Fruit fly (Drosophila melanogaster) whole organism, pupa: ENCODE measurements around the gene CG31848.

Source experiments
- CG10348 ChIP-seq: fragments of 200-800 bp; sonication (Bioruptor generic); IDR thresholded peaks from 2 replicates; pipeline ENCODE4 v1.3.6; 2022; ENCODE audit warnings: missing biosample characterization, missing genetic modification characterization
- CG34367 ChIP-seq: fragments of 200-800 bp; sonication (Bioruptor generic); optimal IDR thresholded peaks from 2 replicates; lab custom pipeline; 2018; ENCODE audit warnings: missing biosample characterization, mild to moderate bottlenecking, missing genetic modification characterization
- CG9948 ChIP-seq: fragments of 200-800 bp; sonication (Bioruptor generic); optimal IDR thresholded peaks from 2 replicates; lab custom pipeline; 2018; ENCODE audit warnings: missing biosample characterization, mild to moderate bottlenecking, missing genetic modification characterization, moderate library complexity
- D1 ChIP-seq: fragments of 200-800 bp; sonication (Bioruptor generic); optimal IDR thresholded peaks from 2 replicates; lab custom pipeline; 2018; ENCODE audit warnings: missing biosample characterization, mild to moderate bottlenecking, missing genetic modification characterization, moderate library complexity
- EcR ChIP-seq: fragments of 200-800 bp; sonication (Bioruptor generic); optimal IDR thresholded peaks from 3 replicates; lab custom pipeline; 2019; ENCODE audit warnings: missing biosample characterization, missing genetic modification characterization, mild to moderate bottlenecking, moderate library complexity, missing genetic modification reagents
- Ets98B ChIP-seq: fragments of 200-800 bp; sonication (Bioruptor generic); IDR thresholded peaks from 2 replicates; pipeline ENCODE4 v1.3.6; 2022; ENCODE audit warnings: missing biosample characterization, missing genetic modification characterization
- Snoo ChIP-seq: fragments of 200-800 bp; sonication (Bioruptor generic); optimal IDR thresholded peaks from 3 replicates; lab custom pipeline; 2017; ENCODE audit warnings: missing biosample characterization, mild to moderate bottlenecking, missing genetic modification characterization, inconsistent platforms
- gl ChIP-seq: fragments of 200-800 bp; sonication (Bioruptor generic); optimal IDR thresholded peaks from 2 replicates; lab custom pipeline; 2018; ENCODE audit warnings: missing biosample characterization, mild to moderate bottlenecking, missing genetic modification characterization
- rn ChIP-seq: fragments of 200-800 bp; sonication (Bioruptor generic); IDR thresholded peaks from 2 replicates; pipeline ENCODE4 v1.3.6; 2022; ENCODE audit warnings: missing biosample characterization, missing genetic modification characterization

DNA sequence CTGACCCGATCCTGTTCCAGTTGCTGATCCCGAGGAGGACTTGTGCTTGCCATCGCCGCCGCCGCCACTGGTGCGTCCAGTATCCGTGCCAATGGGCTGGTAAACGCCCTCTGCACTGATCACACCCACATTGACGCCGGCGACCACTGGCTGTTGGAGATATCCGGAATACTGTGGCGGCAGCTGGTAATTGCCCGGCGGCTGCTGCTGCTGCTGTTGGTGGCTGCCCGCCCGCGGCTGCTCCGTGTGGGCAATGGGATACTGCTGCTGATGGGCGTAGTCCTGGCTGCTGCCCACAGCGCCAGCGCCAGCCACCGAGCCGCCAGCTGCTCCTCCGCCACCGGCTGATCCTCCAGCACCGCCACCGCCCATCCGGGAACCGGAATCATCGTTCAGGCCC lies 39.3 kb upstream of the CG31848 start:
- no peak for TF ChIP-seq CG10348 (GFP tag; lab: Robert Waterston, UW)
- TF ChIP-seq D1 (tag; lab: Kevin White, UChicago): no peak
- TF ChIP-seq Snoo (tag; lab: Kevin White, UChicago): no peak
- no peak for TF ChIP-seq rn (GFP tag; lab: Robert Waterston, UW)
- TF ChIP-seq gl: no peak
- TF ChIP-seq Ets98B (GFP tag; lab: Robert Waterston, UW): no peak
- no peak for TF ChIP-seq CG34367
- no peak for TF ChIP-seq EcR (GFP tag; lab: Kevin White, UChicago)
- TF ChIP-seq CG9948 (tag; lab: Kevin White, UChicago): no peak
